Fruit fly (Drosophila melanogaster) whole organism, embryonic: Measurements from ENCODE around the gene Polr3F.
A peak's percentile ranks its signal among the peaks of the same experiment; 100 is the strongest.

Source experiments
- Adf1 ChIP-seq: fragments of 200-800 bp; sonication (Bioruptor generic); IDR thresholded peaks from 2 replicates; pipeline ENCODE4 v1.3.6; 2022; ENCODE audit warnings: missing biosample characterization, missing genetic modification characterization
- B-H1 ChIP-seq: fragments of 200-800 bp; sonication (Bioruptor generic); IDR thresholded peaks from 3 replicates; pipeline ENCODE4 v1.3.6; 2022; ENCODE audit warnings: missing biosample characterization, missing genetic modification characterization
- BEAF-32 ChIP-seq: fragments of 200-800 bp; sonication (Bioruptor generic); optimal IDR thresholded peaks from 3 replicates; lab custom pipeline; 2017; ENCODE audit warnings: missing biosample characterization, missing genetic modification characterization, mild to moderate bottlenecking, moderate library complexity, missing genetic modification reagents
- CG13287 ChIP-seq: fragments of 200-800 bp; sonication (Bioruptor generic); IDR thresholded peaks from 2 replicates; pipeline ENCODE4 v1.3.6; 2022; ENCODE audit warnings: missing biosample characterization, missing genetic modification characterization; ENCODE audit not compliant: partially characterized antibody
- CG1529 ChIP-seq: fragments of 200-800 bp; sonication (Bioruptor generic); optimal IDR thresholded peaks from 3 replicates; lab custom pipeline; 2018; ENCODE audit warnings: missing biosample characterization, missing genetic modification characterization
- CG2199 ChIP-seq: fragments of 200-800 bp; sonication (Bioruptor generic); IDR thresholded peaks from 3 replicates; pipeline ENCODE4 v1.3.6; 2022; ENCODE audit warnings: missing biosample characterization, missing genetic modification characterization
- CG33213 ChIP-seq: fragments of 200-800 bp; sonication (Bioruptor generic); optimal IDR thresholded peaks from 3 replicates; lab custom pipeline; 2016; ENCODE audit warnings: missing biosample characterization, missing genetic modification characterization
- CG4617 ChIP-seq: fragments of 200-800 bp; sonication (Bioruptor generic); optimal IDR thresholded peaks from 3 replicates; lab custom pipeline; 2016; ENCODE audit warnings: missing biosample characterization, missing genetic modification characterization, borderline replicate concordance
- CG6791 ChIP-seq: fragments of 200-800 bp; sonication (Bioruptor generic); IDR thresholded peaks from 3 replicates; pipeline ENCODE4 v1.3.6; 2022; ENCODE audit warnings: missing biosample characterization, missing genetic modification characterization; ENCODE audit not compliant: partially characterized antibody
- CG7987 ChIP-seq: fragments of 200-800 bp; sonication (Bioruptor generic); optimal IDR thresholded peaks from 2 replicates; lab custom pipeline; 2018; ENCODE audit warnings: missing biosample characterization, mild to moderate bottlenecking, missing genetic modification characterization, moderate library complexity
- CG8478 ChIP-seq: fragments of >200 bp; optimal IDR thresholded peaks from 2 replicates; lab custom pipeline; 2018
- CG8944 ChIP-seq: fragments of 200-800 bp; sonication (Bioruptor generic); optimal IDR thresholded peaks from 3 replicates; lab custom pipeline; 2016; ENCODE audit warnings: missing biosample characterization, missing genetic modification characterization
- Dip3 ChIP-seq: fragments of 200-800 bp; sonication (Bioruptor generic); optimal IDR thresholded peaks from 3 replicates; lab custom pipeline; 2016; ENCODE audit warnings: missing biosample characterization, missing genetic modification characterization
- Dll ChIP-seq: fragments of 200-800 bp; sonication (Bioruptor generic); IDR thresholded peaks from 4 replicates; pipeline ENCODE4 v1.3.6; 2022; ENCODE audit warnings: missing biosample characterization, missing genetic modification characterization; ENCODE audit not compliant: partially characterized antibody
- Dp ChIP-seq: fragments of 200-800 bp; sonication (Bioruptor generic); optimal IDR thresholded peaks from 2 replicates; lab custom pipeline; 2018; ENCODE audit warnings: missing biosample characterization, mild to moderate bottlenecking, missing genetic modification characterization, moderate library complexity
- E2f2 ChIP-seq: fragments of 200-800 bp; sonication (Bioruptor generic); IDR thresholded peaks from 2 replicates; pipeline ENCODE4 v1.3.6; 2022; ENCODE audit warnings: missing biosample characterization, missing genetic modification characterization
- Eip74EF ChIP-seq, 2 experiments: fragments of 200-800 bp in 1 of 2; fragments of >200 bp in 1 of 2; sonication (Bioruptor generic) in 1 of 2; optimal IDR thresholded peaks; 2 replicates each; lab custom pipeline; 2017 to 2019; ENCODE audit warnings: missing biosample characterization in 2 of 2, missing genetic modification characterization in 2 of 2, mild to moderate bottlenecking in 1 of 2, moderate library complexity in 1 of 2
- MBD-R2 ChIP-seq: fragments of 200-800 bp; sonication (Bioruptor generic); IDR thresholded peaks from 2 replicates; pipeline ENCODE4 v1.3.6; 2022; ENCODE audit warnings: missing biosample characterization, missing genetic modification characterization
- MESR4 ChIP-seq: fragments of 200-800 bp; sonication (Bioruptor generic); optimal IDR thresholded peaks from 2 replicates; lab custom pipeline; 2018; ENCODE audit warnings: missing biosample characterization, mild to moderate bottlenecking, missing genetic modification characterization, moderate library complexity
- Opbp ChIP-seq: fragments of 200-800 bp; sonication (Bioruptor generic); IDR thresholded peaks from 3 replicates; pipeline ENCODE4 v1.3.6; 2022; ENCODE audit warnings: missing biosample characterization, missing genetic modification characterization; ENCODE audit not compliant: partially characterized antibody
- Scr ChIP-seq: fragments of 200-800 bp; sonication (Bioruptor generic); IDR thresholded peaks from 2 replicates; pipeline ENCODE4 v1.3.6; 2022; ENCODE audit warnings: missing biosample characterization, missing genetic modification characterization; ENCODE audit not compliant: partially characterized antibody
- Xbp1 ChIP-seq: fragments of 200-800 bp; sonication (Bioruptor generic); optimal IDR thresholded peaks from 3 replicates; lab custom pipeline; 2016; ENCODE audit warnings: missing biosample characterization, mild to moderate bottlenecking, missing genetic modification characterization
- Xrp1 ChIP-seq: fragments of 200-800 bp; sonication (Bioruptor generic); IDR thresholded peaks from 2 replicates; pipeline ENCODE4 v1.3.6; 2022; ENCODE audit warnings: missing biosample characterization, missing genetic modification characterization
- YL-1 ChIP-seq: fragments of 200-800 bp; sonication (Bioruptor generic); optimal IDR thresholded peaks from 3 replicates; lab custom pipeline; 2017; ENCODE audit warnings: missing biosample characterization, mild to moderate bottlenecking, missing genetic modification characterization
- amos ChIP-seq: fragments of 200-800 bp; sonication (Bioruptor generic); IDR thresholded peaks from 2 replicates; pipeline ENCODE4 v1.3.6; 2022; ENCODE audit warnings: missing biosample characterization, missing genetic modification characterization; ENCODE audit not compliant: partially characterized antibody
- bbx ChIP-seq: fragments of 200-800 bp; sonication (Bioruptor generic); IDR thresholded peaks from 2 replicates; pipeline ENCODE4 v1.3.6; 2022; ENCODE audit warnings: missing biosample characterization, missing genetic modification characterization; ENCODE audit not compliant: partially characterized antibody
- crp ChIP-seq, 2 experiments: fragments of 200-800 bp; sonication (Bioruptor generic); optimal IDR thresholded peaks; 2 replicates in 1 of 2; 3 replicates in 1 of 2; lab custom pipeline; 2017; ENCODE audit warnings: missing biosample characterization in 2 of 2, missing genetic modification characterization in 2 of 2, mild to moderate bottlenecking in 1 of 2, moderate library complexity in 1 of 2
- eyg ChIP-seq: fragments of 200-800 bp; sonication (Bioruptor generic); optimal IDR thresholded peaks from 3 replicates; lab custom pipeline; 2016; ENCODE audit warnings: missing biosample characterization, missing genetic modification characterization
- fd3F ChIP-seq: fragments of 200-800 bp; sonication (Bioruptor generic); optimal IDR thresholded peaks from 2 replicates; lab custom pipeline; 2018; ENCODE audit warnings: missing biosample characterization, mild to moderate bottlenecking, missing genetic modification characterization, moderate library complexity
- kah ChIP-seq: fragments of 200-800 bp; sonication (Bioruptor generic); optimal IDR thresholded peaks from 2 replicates; lab custom pipeline; 2018; ENCODE audit warnings: missing biosample characterization, mild to moderate bottlenecking, missing genetic modification characterization
- lbe ChIP-seq: fragments of 200-800 bp; sonication (Bioruptor generic); optimal IDR thresholded peaks from 2 replicates; lab custom pipeline; 2016; ENCODE audit warnings: missing biosample characterization, mild to moderate bottlenecking, missing genetic modification characterization
- nerfin-1 ChIP-seq: fragments of 200-800 bp; sonication (Bioruptor generic); optimal IDR thresholded peaks from 3 replicates; lab custom pipeline; 2019; ENCODE audit warnings: missing biosample characterization, mild to moderate bottlenecking, missing genetic modification characterization, moderate library complexity
- onecut ChIP-seq: fragments of 200-800 bp; sonication (Bioruptor generic); IDR thresholded peaks from 2 replicates; pipeline ENCODE4 v1.3.6; 2022; ENCODE audit warnings: missing biosample characterization, missing genetic modification characterization
- otp ChIP-seq: fragments of 200-800 bp; sonication (Bioruptor generic); IDR thresholded peaks from 3 replicates; pipeline ENCODE4, ENCODE4 v1.3.6; 2022; ENCODE audit warnings: missing biosample characterization, missing genetic modification characterization
- pan ChIP-seq, 4 experiments: fragments of >200 bp in 3 of 4; fragments of 200-800 bp in 1 of 4; sonication (Bioruptor generic) in 1 of 4; optimal IDR thresholded peaks in 3 of 4; IDR thresholded peaks in 1 of 4; 2 replicates each; pipeline versions ENCODE4 v1.3.6 to Lab custom; 2017 to 2022; ENCODE audit warnings: missing biosample characterization in 2 of 4, missing genetic modification characterization in 2 of 4, mixed read lengths in 1 of 4
- pzg ChIP-seq: fragments of 200-800 bp; sonication (Bioruptor generic); optimal IDR thresholded peaks from 3 replicates; lab custom pipeline; 2018; ENCODE audit warnings: missing biosample characterization, mild to moderate bottlenecking, missing genetic modification characterization, moderate library complexity
- sd ChIP-seq: fragments of 200-800 bp; sonication (Bioruptor generic); optimal IDR thresholded peaks from 3 replicates; lab custom pipeline; 2018; ENCODE audit warnings: missing biosample characterization, mild to moderate bottlenecking, missing genetic modification characterization, moderate library complexity
- stwl ChIP-seq: fragments of 200-800 bp; sonication (Bioruptor generic); optimal IDR thresholded peaks from 3 replicates; lab custom pipeline; 2018; ENCODE audit warnings: missing biosample characterization, mild to moderate bottlenecking, missing genetic modification characterization, moderate library complexity
- toy ChIP-seq: fragments of 200-800 bp; sonication (Bioruptor generic); IDR thresholded peaks from 2 replicates; pipeline ENCODE4 v1.3.6; 2022; ENCODE audit warnings: missing biosample characterization, missing genetic modification characterization
- tx ChIP-seq: fragments of 200-800 bp; sonication (Bioruptor generic); optimal IDR thresholded peaks from 2 replicates; lab custom pipeline; 2016; ENCODE audit warnings: missing biosample characterization, missing genetic modification characterization
- unc-4 ChIP-seq: fragments of 200-800 bp; sonication (Bioruptor generic); IDR thresholded peaks from 2 replicates; pipeline ENCODE4 v1.3.6; 2022; ENCODE audit warnings: missing biosample characterization, missing genetic modification characterization; ENCODE audit not compliant: partially characterized antibody

Gene Polr3F

DNA sequence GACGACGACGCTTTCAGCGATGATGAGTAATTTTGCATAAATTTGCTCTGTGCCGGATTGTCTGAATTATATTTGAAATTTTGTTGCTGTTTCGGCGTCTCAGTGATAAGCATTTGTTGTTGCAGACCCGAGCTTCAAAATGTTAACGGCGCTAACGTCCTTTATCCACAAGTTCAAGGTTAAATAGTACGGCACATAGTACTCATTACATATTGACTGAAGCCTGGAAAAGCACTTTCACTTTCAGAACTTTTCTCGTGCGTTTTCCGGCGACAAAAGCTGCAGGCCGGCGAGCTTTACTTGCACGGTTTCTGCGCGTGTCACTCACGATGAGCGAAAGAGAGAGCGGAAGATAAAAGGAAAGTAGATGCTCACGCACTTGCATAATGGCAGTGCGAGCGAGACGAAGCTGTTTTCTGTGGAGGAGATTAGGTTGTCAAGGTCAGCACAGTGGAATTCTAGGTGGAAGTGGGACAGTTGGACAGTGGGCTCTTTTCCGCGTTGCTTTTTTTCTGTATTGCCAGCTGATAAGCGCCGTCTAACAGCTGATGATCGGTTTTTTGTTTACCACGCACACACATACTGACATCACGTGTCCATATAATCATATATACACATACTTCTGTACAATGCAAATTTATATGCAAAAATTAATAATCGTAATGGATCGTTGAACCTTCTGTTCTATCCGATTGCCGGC, 1.1 kb upstream of the Polr3F start (continued):
- TF ChIP-seq bbx (GFP tag; lab: Robert Waterston, UW) (peak; percentile 59; the same call in 1 of the 2 replicates), B-H1 (no peak), tx (no peak), Dip3 (GFP tag; lab: Kevin White, UChicago) (no peak), Adf1 (GFP tag; lab: Robert Waterston, UW) (no peak), onecut (GFP tag; lab: Robert Waterston, UW) (no peak), fd3F (GFP tag; lab: Kevin White, UChicago) (no peak), eyg (no peak), kah (GFP tag; lab: Kevin White, UChicago) (no peak), CG2199 (GFP tag; lab: Robert Waterston, UW) (no peak), Eip74EF (GFP tag; optimal IDR thresholded peaks at IDR 0.05; lab: Kevin White, UChicago) (no peak), CG8478 (lab: Kevin White, UChicago) (peak; percentile 82), pzg (GFP tag; lab: Kevin White, UChicago) (peak; percentile 1), pan (optimal IDR thresholded peaks at IDR 0.05; lab: Kevin White, UChicago) (no peak), pan (GFP tag; optimal IDR thresholded peaks at IDR 0.05 in 1 of 2, IDR thresholded peaks at IDR 0.05 in 1 of 2) (no peak)

DNA sequence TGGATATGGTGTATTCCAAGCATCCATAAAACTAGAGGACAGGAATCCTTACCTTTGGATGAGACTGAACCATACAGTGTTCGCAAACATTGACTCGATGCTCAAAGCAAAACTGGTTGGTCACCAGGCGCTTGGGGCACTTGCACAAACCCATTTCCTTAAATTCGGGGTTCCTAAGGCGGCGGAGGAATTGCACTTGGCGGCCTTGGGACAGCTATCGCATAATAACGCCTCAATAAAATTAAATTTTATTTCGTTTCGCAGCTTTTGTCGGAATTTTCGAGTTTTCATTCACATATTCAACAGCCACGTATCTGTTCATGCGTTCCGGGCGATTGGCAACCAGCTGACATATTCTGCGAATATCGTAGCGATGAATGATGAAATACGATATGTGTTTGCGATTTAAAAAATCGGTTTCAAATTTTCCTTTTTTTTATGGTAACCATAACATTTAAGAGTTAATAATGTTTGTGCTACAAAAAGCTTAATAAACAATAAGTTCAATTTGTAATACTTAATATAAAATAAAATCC, 1.4 kb downstream of the Polr3F start, which contains the start of gene CG5382:
Gene CG5382 (minus strand): TSS at position 324 of the 536 bp plus-strand sequence.
- peak in 1 of 2 experiments; percentile 83 for TF ChIP-seq crp (GFP tag; optimal IDR thresholded peaks at IDR 0.05; lab: Kevin White, UChicago)
- no peak for TF ChIP-seq CG33213 (GFP tag; lab: Kevin White, UChicago)
- TF ChIP-seq MBD-R2 (GFP tag; lab: Robert Waterston, UW), result peak; percentile 67
- TF ChIP-seq Xbp1 (GFP tag; lab: Kevin White, UChicago), result peak; percentile 57
- peak; percentile 46 for TF ChIP-seq pzg (GFP tag; lab: Kevin White, UChicago)
- TF ChIP-seq toy, result no peak
- TF ChIP-seq CG7987 (GFP tag; lab: Kevin White, UChicago), result no peak
- peak; percentile 18 for TF ChIP-seq lbe
- peak; percentile 42 for TF ChIP-seq BEAF-32 (GFP tag; lab: Kevin White, UChicago)
- TF ChIP-seq MESR4 (GFP tag; lab: Kevin White, UChicago), result peak; percentile 71
- no peak for TF ChIP-seq CG8944
- peak; percentile 11 for TF ChIP-seq stwl (tag; lab: Kevin White, UChicago)
- TF ChIP-seq otp (GFP tag; lab: Robert Waterston, UW), result no peak
- peak; percentile 38; the same call in 1 of the 2 replicates for TF ChIP-seq CG13287 (GFP tag; lab: Robert Waterston, UW)
- peak; percentile 22; the same call in 1 of the 2 replicates for TF ChIP-seq Scr (GFP tag; lab: Robert Waterston, UW)
- peak; percentile 50 for TF ChIP-seq Dp
- TF ChIP-seq unc-4, result 0 out of 2 replicates have a peak, but pooled peaks have one; percentile 27
- no peak for TF ChIP-seq Xrp1 (GFP tag; lab: Robert Waterston, UW)
- TF ChIP-seq CG4617 (GFP tag; lab: Kevin White, UChicago), result peak; percentile 74
- TF ChIP-seq amos (GFP tag; lab: Robert Waterston, UW), result peak; percentile 34; the same call in 1 of the 2 replicates
- TF ChIP-seq Dll, result 0 out of 4 replicates have a peak, but pooled peaks have one; percentile 26
- peak; percentile 30 for TF ChIP-seq sd
- no peak for TF ChIP-seq CG6791
- TF ChIP-seq YL-1, result peak; percentile 53
- TF ChIP-seq CG1529 (GFP tag; lab: Kevin White, UChicago), result no peak
- TF ChIP-seq E2f2 (GFP tag; lab: Robert Waterston, UW), result peak; percentile 69
- TF ChIP-seq nerfin-1, result peak; percentile 36
- no peak for TF ChIP-seq Opbp (GFP tag; lab: Robert Waterston, UW)
- TF ChIP-seq, all 482 proteins: peak for 19
